Worm (Caenorhabditis elegans) whole organism, mixed stage, embryonic: ENCODE results near the gene ZK262.2.

Experiments
- M03D4.4 ChIP-seq: sonication (generic microtip); optimal IDR thresholded peaks from 2 replicates; lab custom pipeline; 2017; ENCODE audit warnings: mild to moderate bottlenecking, missing genetic modification characterization, missing compliant biosample characterization
- blmp-1 ChIP-seq: fragments of 150-350 bp; optimal IDR thresholded peaks from 2 replicates; lab custom pipeline; 2014; ENCODE audit warnings: missing biosample characterization, missing genetic modification characterization
- ceh-43 ChIP-seq: fragments of 200-800 bp; sonication (Bioruptor generic); optimal IDR thresholded peaks from 2 replicates; lab custom pipeline; 2018; ENCODE audit warnings: mild to moderate bottlenecking, missing genetic modification characterization, moderate library complexity, missing compliant biosample characterization
- elt-3 ChIP-seq: fragments of 150-350 bp; optimal IDR thresholded peaks from 2 replicates; lab custom pipeline; 2014; ENCODE audit warnings: missing biosample characterization, missing genetic modification characterization
- nhr-12 ChIP-seq: fragments of 150-350 bp; optimal IDR thresholded peaks from 2 replicates; lab custom pipeline; 2014; ENCODE audit warnings: missing biosample characterization, missing genetic modification characterization
- nhr-237 ChIP-seq: fragments of 150-350 bp; optimal IDR thresholded peaks from 2 replicates; lab custom pipeline; 2014; ENCODE audit warnings: missing biosample characterization, missing genetic modification characterization
- nhr-28 ChIP-seq: fragments of 150-350 bp; optimal IDR thresholded peaks from 2 replicates; lab custom pipeline; 2014; ENCODE audit warnings: missing biosample characterization, missing genetic modification characterization
- pha-4 ChIP-seq: fragments of 150-350 bp; optimal IDR thresholded peaks from 2 replicates; lab custom pipeline; 2018; ENCODE audit warnings: missing biosample characterization, missing genetic modification reagents, missing genetic modification characterization
- snpc-4 ChIP-seq: fragments of 150-350 bp; optimal IDR thresholded peaks from 2 replicates; lab custom pipeline; 2014; ENCODE audit warnings: missing biosample characterization, missing genetic modification characterization
- unc-39 ChIP-seq: fragments of 150-350 bp; optimal IDR thresholded peaks from 2 replicates; lab custom pipeline; 2014; ENCODE audit warnings: missing biosample characterization, missing genetic modification characterization
- unc-62 ChIP-seq: fragments of 150-350 bp; optimal IDR thresholded peaks from 2 replicates; lab custom pipeline; 2014; ENCODE audit warnings: missing biosample characterization, missing genetic modification reagents, missing genetic modification characterization
- ztf-11 ChIP-seq: fragments of 150-350 bp; optimal IDR thresholded peaks from 2 replicates; lab custom pipeline; 2014; ENCODE audit warnings: missing biosample characterization, missing genetic modification characterization

DNA sequence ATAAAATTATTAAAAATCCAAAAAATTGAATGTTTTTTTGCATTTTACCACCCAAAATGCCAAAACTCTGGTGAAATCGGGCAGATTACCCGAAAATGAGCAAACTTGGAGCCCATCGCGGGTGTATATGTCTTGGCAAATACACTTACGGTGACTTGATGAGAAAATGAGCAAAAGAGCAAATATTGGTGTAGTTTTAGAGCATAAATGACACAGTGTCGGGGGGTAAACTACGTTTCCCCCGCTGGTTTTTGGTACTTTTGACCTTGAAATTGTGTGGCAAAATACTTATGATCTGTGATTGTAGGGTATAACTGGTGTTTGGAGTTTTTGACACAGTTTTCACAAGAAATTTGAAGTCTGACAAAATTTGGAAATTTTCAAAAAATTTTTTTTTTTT is at the start of gene ZK262.2:
- no peak for TF ChIP-seq nhr-12 (tag; lab: Kevin White, UChicago)
- TF ChIP-seq blmp-1 (tag; lab: Kevin White, UChicago): no peak
- no peak for TF ChIP-seq unc-62 (GFP tag; lab: Kevin White, UChicago)
- TF ChIP-seq nhr-237 (tag; lab: Kevin White, UChicago): no peak
- no peak for TF ChIP-seq ztf-11 (tag; lab: Kevin White, UChicago)
- no peak for TF ChIP-seq ceh-43 (GFP tag; lab: Kevin White, UChicago)
- no peak for TF ChIP-seq M03D4.4 (tag; lab: Kevin White, UChicago)
- TF ChIP-seq nhr-28 (tag; lab: Kevin White, UChicago): no peak
- no peak for TF ChIP-seq elt-3
- no peak for TF ChIP-seq pha-4 (tag; lab: Kevin White, UChicago)
- TF ChIP-seq snpc-4 (tag; lab: Kevin White, UChicago): no peak
- TF ChIP-seq unc-39 (tag; lab: Kevin White, UChicago): no peak
